Worm (Caenorhabditis elegans): ENCODE data around the gene M04D8.5.

The M04D8.5 gene

DNA sequence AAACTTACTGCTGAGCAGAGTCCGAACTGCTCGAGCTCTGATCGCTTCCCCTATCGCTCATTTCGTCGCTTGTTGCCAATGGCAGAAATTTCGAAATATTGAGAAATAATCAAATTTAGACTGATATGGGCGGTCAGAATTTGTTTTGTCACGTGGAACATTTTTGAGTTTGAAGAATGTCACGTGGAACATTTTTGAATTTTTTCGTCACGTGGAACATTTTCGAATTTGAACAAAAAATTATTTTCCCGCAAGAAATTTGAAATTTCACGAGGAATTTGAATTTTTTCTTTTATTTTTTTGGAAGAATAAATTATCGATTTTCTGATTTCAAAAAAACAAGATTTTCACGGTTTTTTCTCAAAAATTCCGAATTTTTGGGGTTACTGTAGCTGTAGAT is 23.0 kb downstream of the M04D8.5 start, which contains the start of gene fbxa-155:
TSS of gene fbxa-155 (minus strand) at position 101 of the 400 bp plus-strand sequence.
- TF ChIP-seq B0310.2 (tag; optimal IDR thresholded peaks at IDR 0.05) (no peak), hmbx-1 (tag; optimal IDR thresholded peaks at IDR 0.05) (no peak), tbx-37 (GFP tag; conservative IDR thresholded peaks at IDR 0.05) (no peak), hnd-1 (tag; optimal IDR thresholded peaks at IDR 0.05) (no peak), ama-1 (optimal IDR thresholded peaks at IDR 0.05) (no peak), sea-1 (GFP tag; conservative IDR thresholded peaks at IDR 0.05) (no peak), scrt-1 (GFP tag; IDR thresholded peaks at IDR 0.05) (no peak), flt-1 (GFP tag; IDR thresholded peaks at IDR 0.05) (no peak), F13C5.2 (tag; optimal IDR thresholded peaks at IDR 0.05) (no peak), tra-4 (tag; optimal IDR thresholded peaks at IDR 0.05) (no peak), aly-1 (tag; optimal IDR thresholded peaks at IDR 0.05) (no peak), ceh-36 (tag; optimal IDR thresholded peaks at IDR 0.05) (no peak)

DNA sequence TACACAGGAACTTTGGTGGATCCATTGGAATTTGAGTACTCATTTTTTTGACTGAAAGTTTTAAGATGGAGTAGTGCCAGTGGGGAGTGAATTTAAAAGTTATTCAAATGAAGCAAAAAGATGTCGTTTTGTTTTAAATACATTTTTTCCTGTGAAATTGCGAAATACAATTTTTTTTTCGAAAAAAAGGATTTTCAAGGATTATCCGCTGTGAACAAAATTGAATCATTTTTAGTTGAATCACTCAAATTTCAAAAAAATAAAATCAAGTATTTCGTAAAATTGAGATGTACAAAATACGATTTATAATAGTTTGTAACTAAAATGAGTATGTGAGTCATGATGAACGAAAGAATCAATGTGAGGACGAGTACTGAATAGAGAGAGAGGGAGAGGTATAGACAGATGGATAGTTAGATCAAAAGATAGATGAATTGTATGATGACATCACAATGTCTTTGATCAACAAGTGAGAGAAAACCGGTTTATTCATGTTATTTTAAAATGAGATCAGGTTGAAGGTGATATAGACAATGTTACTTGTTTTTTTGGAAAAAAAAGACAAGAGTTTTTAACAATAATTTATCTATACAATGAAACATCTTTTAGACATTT is 26.3 kb downstream of the M04D8.5 start, which contains the start of gene C05B5.8:
TSS of gene C05B5.8 (minus strand) at position 51 of the 615 bp plus-strand sequence.
- TF ChIP-seq B0310.2 (tag; optimal IDR thresholded peaks at IDR 0.05): no peak
- no peak for TF ChIP-seq tbx-11 (GFP tag; IDR thresholded peaks at IDR 0.05)
- TF ChIP-seq hmbx-1 (tag; optimal IDR thresholded peaks at IDR 0.05): no peak
- no peak for TF ChIP-seq aly-1 (tag; optimal IDR thresholded peaks at IDR 0.05)
- TF ChIP-seq scrt-1 (GFP tag; IDR thresholded peaks at IDR 0.05): no peak
- no peak for TF ChIP-seq tbx-37 (GFP tag; conservative IDR thresholded peaks at IDR 0.05)
- TF ChIP-seq flt-1 (GFP tag; IDR thresholded peaks at IDR 0.05): no peak
- no peak for TF ChIP-seq ceh-36 (tag; optimal IDR thresholded peaks at IDR 0.05)
- TF ChIP-seq hnd-1 (tag; optimal IDR thresholded peaks at IDR 0.05): no peak
- no peak for TF ChIP-seq sea-1 (GFP tag; conservative IDR thresholded peaks at IDR 0.05)
- TF ChIP-seq ets-7 (tag; optimal IDR thresholded peaks at IDR 0.05): no peak
- no peak for TF ChIP-seq ceh-13 (GFP tag; optimal IDR thresholded peaks at IDR 0.05)
- TF ChIP-seq hmg-4 (GFP tag; optimal IDR thresholded peaks at IDR 0.05): no peak

- TF ChIP-seq hmg-4 (GFP tag; optimal IDR thresholded peaks at IDR 0.05) (no peak), tbx-11 (GFP tag; IDR thresholded peaks at IDR 0.05) (no peak), tra-4 (tag; optimal IDR thresholded peaks at IDR 0.05) (no peak), ets-7 (tag; optimal IDR thresholded peaks at IDR 0.05) (no peak), hmbx-1 (tag; optimal IDR thresholded peaks at IDR 0.05) (no peak), F13C5.2 (tag; optimal IDR thresholded peaks at IDR 0.05) (no peak), hnd-1 (tag; optimal IDR thresholded peaks at IDR 0.05) (no peak), flt-1 (GFP tag; IDR thresholded peaks at IDR 0.05) (no peak), sea-1 (GFP tag; conservative IDR thresholded peaks at IDR 0.05) (no peak), scrt-1 (GFP tag; IDR thresholded peaks at IDR 0.05) (no peak), aly-1 (tag; optimal IDR thresholded peaks at IDR 0.05) (no peak), pes-1 (GFP tag; IDR thresholded peaks at IDR 0.05) (no peak), tbx-37 (GFP tag; conservative IDR thresholded peaks at IDR 0.05) (no peak), ceh-36 (tag; optimal IDR thresholded peaks at IDR 0.05) (no peak), B0310.2 (tag; optimal IDR thresholded peaks at IDR 0.05) (no peak), ceh-13 (GFP tag; optimal IDR thresholded peaks at IDR 0.05) (no peak)
Measured at ce11 chrIII:10004213-10004612, 28.9 kb downstream of the M04D8.5 start, which contains the start of gene C05B5.11. TSS of gene C05B5.11 (plus strand) at chrIII:10004513.

DNA sequence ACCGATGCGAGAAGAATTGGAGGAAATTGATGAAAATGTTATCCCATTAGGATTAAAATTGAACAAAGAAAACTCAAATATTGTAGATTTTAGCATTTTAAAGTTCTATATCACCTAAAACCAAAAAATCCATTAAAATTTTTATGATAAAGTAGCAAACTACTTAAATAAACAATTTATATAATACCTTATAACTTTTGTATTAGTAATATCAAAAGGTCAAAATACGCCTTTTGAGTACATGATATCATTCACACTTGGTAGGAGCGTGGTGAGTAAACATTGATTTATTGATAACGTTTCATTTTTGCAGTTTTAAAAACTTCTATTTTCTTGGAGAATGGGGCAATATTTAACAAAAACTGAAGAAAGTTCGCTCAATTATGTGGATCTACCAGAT is 32.1 kb downstream of the M04D8.5 start, which contains the start of gene C05B5.5:
TSS of gene C05B5.5 (plus strand) at position 301 of the 400 bp plus-strand sequence.
- TF ChIP-seq sea-1 (GFP tag; conservative IDR thresholded peaks at IDR 0.05) (no peak), scrt-1 (GFP tag; IDR thresholded peaks at IDR 0.05) (no peak), F13C5.2 (tag; optimal IDR thresholded peaks at IDR 0.05) (no peak), pes-1 (GFP tag; IDR thresholded peaks at IDR 0.05) (no peak)

ce11 chrIII:10000428-10000827 is 32.7 kb downstream of the M04D8.5 start, which contains the start of gene C05B5.2:
TSS of gene C05B5.2 (minus strand) at chrIII:10000528.
- no peak for TF ChIP-seq hmg-4 (GFP tag; optimal IDR thresholded peaks at IDR 0.05)
- TF ChIP-seq scrt-1 (GFP tag; IDR thresholded peaks at IDR 0.05): no peak
- no peak for TF ChIP-seq ceh-36 (tag; optimal IDR thresholded peaks at IDR 0.05)
- no peak for TF ChIP-seq aly-1 (tag; optimal IDR thresholded peaks at IDR 0.05)
- no peak for TF ChIP-seq B0310.2 (tag; optimal IDR thresholded peaks at IDR 0.05)
- TF ChIP-seq tra-4 (tag; optimal IDR thresholded peaks at IDR 0.05): no peak

DNA sequence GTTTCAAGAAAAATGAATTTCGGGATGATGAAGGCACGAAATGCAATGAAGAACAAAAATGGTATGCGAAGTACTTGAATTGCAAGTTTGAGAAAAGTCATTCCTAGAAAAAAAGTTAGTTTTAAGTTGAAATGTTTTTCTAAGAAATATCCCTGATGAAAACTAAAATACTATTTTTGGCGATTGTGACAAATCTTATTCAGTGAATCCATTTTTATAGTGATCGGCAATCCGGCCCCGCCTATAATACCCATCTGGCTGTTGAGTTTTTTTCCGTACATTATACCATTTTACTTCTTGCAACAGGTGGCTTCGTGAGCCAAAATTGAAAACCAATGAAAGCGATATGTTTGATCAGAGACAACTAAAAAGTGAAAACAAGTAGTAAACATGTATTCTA is 33.9 kb downstream of the M04D8.5 start, which contains the start of gene C05B5.17:
TSS of gene C05B5.17 (minus strand) at position 101 of the 400 bp plus-strand sequence.
- TF ChIP-seq flt-1 (GFP tag; IDR thresholded peaks at IDR 0.05) (no peak), B0310.2 (tag; optimal IDR thresholded peaks at IDR 0.05) (no peak), aly-1 (tag; optimal IDR thresholded peaks at IDR 0.05) (no peak), ceh-36 (tag; optimal IDR thresholded peaks at IDR 0.05) (no peak), tra-4 (tag; optimal IDR thresholded peaks at IDR 0.05) (no peak), ets-7 (tag; optimal IDR thresholded peaks at IDR 0.05) (no peak), pes-1 (GFP tag; IDR thresholded peaks at IDR 0.05) (no peak), tbx-37 (GFP tag; conservative IDR thresholded peaks at IDR 0.05) (no peak), hnd-1 (tag; optimal IDR thresholded peaks at IDR 0.05) (no peak), sea-1 (GFP tag; conservative IDR thresholded peaks at IDR 0.05) (no peak), ama-1 (optimal IDR thresholded peaks at IDR 0.05) (no peak)

- no peak for TF ChIP-seq ceh-13 (GFP tag; optimal IDR thresholded peaks at IDR 0.05)
- no peak for TF ChIP-seq hnd-1 (tag; optimal IDR thresholded peaks at IDR 0.05)
- no peak for TF ChIP-seq ets-7 (tag; optimal IDR thresholded peaks at IDR 0.05)
- TF ChIP-seq hmg-4 (GFP tag; optimal IDR thresholded peaks at IDR 0.05): no peak
Measured at ce11 chrIII:9997890-9998289, 35.2 kb downstream of the M04D8.5 start, which contains the start of gene pqn-8. TSS of gene pqn-8 (minus strand) at chrIII:9997990.

ce11 chrIII:9993535-9993934 is 39.6 kb downstream of the M04D8.5 start, which contains the start of gene C05B5.4:
TSS of gene C05B5.4 (plus strand) at chrIII:9993885.
- TF ChIP-seq scrt-1 (GFP tag; IDR thresholded peaks at IDR 0.05) (no peak), hnd-1 (tag; optimal IDR thresholded peaks at IDR 0.05) (no peak), pes-1 (GFP tag; IDR thresholded peaks at IDR 0.05) (no peak), ceh-13 (GFP tag; optimal IDR thresholded peaks at IDR 0.05) (no peak), F13C5.2 (tag; optimal IDR thresholded peaks at IDR 0.05) (no peak), aly-1 (tag; optimal IDR thresholded peaks at IDR 0.05) (no peak), flt-1 (GFP tag; IDR thresholded peaks at IDR 0.05) (no peak), hmbx-1 (tag; optimal IDR thresholded peaks at IDR 0.05) (no peak), B0310.2 (tag; optimal IDR thresholded peaks at IDR 0.05) (no peak)
